Fruit fly (Drosophila melanogaster) whole organism, pupa: ENCODE results near the gene CG13295.

ENCODE experiments used
- CG10348 ChIP-seq: fragments of 200-800 bp; sonication (Bioruptor generic); IDR thresholded peaks from 2 replicates; pipeline ENCODE4 v1.3.6; 2022; ENCODE audit warnings: missing biosample characterization, missing genetic modification characterization
- CG12605 ChIP-seq: fragments of 200-800 bp; sonication (Bioruptor generic); IDR thresholded peaks from 2 replicates; pipeline ENCODE4 v1.3.6; 2022; ENCODE audit warnings: missing biosample characterization, missing genetic modification characterization
- CG13204 ChIP-seq: fragments of 200-800 bp; sonication (Bioruptor generic); optimal IDR thresholded peaks from 2 replicates; lab custom pipeline; 2018; ENCODE audit warnings: missing biosample characterization, mild to moderate bottlenecking, missing genetic modification characterization, moderate library complexity
- CG14655 ChIP-seq: fragments of 200-800 bp; sonication (Bioruptor generic); optimal IDR thresholded peaks from 3 replicates; lab custom pipeline; 2017; ENCODE audit warnings: mild to moderate bottlenecking, missing biosample characterization, missing genetic modification reagents, missing genetic modification characterization
- CG15710 ChIP-seq: fragments of 200-800 bp; sonication (Bioruptor generic); optimal IDR thresholded peaks from 2 replicates; lab custom pipeline; 2018; ENCODE audit warnings: missing biosample characterization, mild to moderate bottlenecking, missing genetic modification characterization, moderate library complexity
- CG17806 ChIP-seq: fragments of 200-800 bp; sonication (Bioruptor generic); optimal IDR thresholded peaks from 2 replicates; lab custom pipeline; 2018; ENCODE audit warnings: missing biosample characterization, mild to moderate bottlenecking, missing genetic modification characterization, moderate library complexity
- CG32121 ChIP-seq: fragments of 200-800 bp; sonication (Bioruptor generic); IDR thresholded peaks from 2 replicates; pipeline ENCODE4 v1.3.6; 2022; ENCODE audit warnings: missing biosample characterization, missing genetic modification characterization
- CG34367 ChIP-seq: fragments of 200-800 bp; sonication (Bioruptor generic); optimal IDR thresholded peaks from 2 replicates; lab custom pipeline; 2018; ENCODE audit warnings: missing biosample characterization, mild to moderate bottlenecking, missing genetic modification characterization
- CG4496 ChIP-seq: fragments of 200-800 bp; sonication (Bioruptor generic); IDR thresholded peaks from 3 replicates; pipeline ENCODE4 v1.3.6; 2022; ENCODE audit warnings: missing biosample characterization, missing genetic modification characterization
- CG8159 ChIP-seq: fragments of 200-800 bp; sonication (Bioruptor generic); optimal IDR thresholded peaks from 3 replicates; lab custom pipeline; 2018; ENCODE audit warnings: missing biosample characterization, mild to moderate bottlenecking, missing genetic modification characterization, moderate library complexity
- CG8301 ChIP-seq: fragments of 200-800 bp; sonication (Bioruptor generic); optimal IDR thresholded peaks from 2 replicates; lab custom pipeline; 2018; ENCODE audit warnings: missing biosample characterization, mild to moderate bottlenecking, missing genetic modification characterization
- CG9948 ChIP-seq: fragments of 200-800 bp; sonication (Bioruptor generic); optimal IDR thresholded peaks from 2 replicates; lab custom pipeline; 2018; ENCODE audit warnings: missing biosample characterization, mild to moderate bottlenecking, missing genetic modification characterization, moderate library complexity
- D1 ChIP-seq: fragments of 200-800 bp; sonication (Bioruptor generic); optimal IDR thresholded peaks from 2 replicates; lab custom pipeline; 2018; ENCODE audit warnings: missing biosample characterization, mild to moderate bottlenecking, missing genetic modification characterization, moderate library complexity
- EcR ChIP-seq: fragments of 200-800 bp; sonication (Bioruptor generic); optimal IDR thresholded peaks from 3 replicates; lab custom pipeline; 2019; ENCODE audit warnings: missing biosample characterization, missing genetic modification characterization, mild to moderate bottlenecking, moderate library complexity, missing genetic modification reagents
- Ets98B ChIP-seq: fragments of 200-800 bp; sonication (Bioruptor generic); IDR thresholded peaks from 2 replicates; pipeline ENCODE4 v1.3.6; 2022; ENCODE audit warnings: missing biosample characterization, missing genetic modification characterization
- Pif1A ChIP-seq: fragments of 200-800 bp; sonication (Bioruptor generic); optimal IDR thresholded peaks from 3 replicates; lab custom pipeline; 2016; ENCODE audit warnings: missing biosample characterization, missing genetic modification characterization
- Pif1B ChIP-seq: fragments of 200-800 bp; sonication (Bioruptor generic); optimal IDR thresholded peaks from 3 replicates; lab custom pipeline; 2016; ENCODE audit warnings: missing biosample characterization, missing genetic modification characterization
- Snoo ChIP-seq: fragments of 200-800 bp; sonication (Bioruptor generic); optimal IDR thresholded peaks from 3 replicates; lab custom pipeline; 2017; ENCODE audit warnings: missing biosample characterization, mild to moderate bottlenecking, missing genetic modification characterization, inconsistent platforms
- fd96Ca ChIP-seq: fragments of 200-800 bp; sonication (Bioruptor generic); IDR thresholded peaks from 3 replicates; pipeline ENCODE4 v1.3.6; 2022; ENCODE audit warnings: missing biosample characterization, missing genetic modification characterization
- gl ChIP-seq: fragments of 200-800 bp; sonication (Bioruptor generic); optimal IDR thresholded peaks from 2 replicates; lab custom pipeline; 2018; ENCODE audit warnings: missing biosample characterization, mild to moderate bottlenecking, missing genetic modification characterization
- rn ChIP-seq: fragments of 200-800 bp; sonication (Bioruptor generic); IDR thresholded peaks from 2 replicates; pipeline ENCODE4 v1.3.6; 2022; ENCODE audit warnings: missing biosample characterization, missing genetic modification characterization

CG13295 gene

dm6 chr3L:6059062-6059708 is 15.9 kb downstream of the CG13295 start, which contains the start of gene CG6592:
Gene CG6592 (plus strand): TSS chr3L:6059658.
- TF ChIP-seq CG34367 (tag; lab: Kevin White, UChicago) (peak; percentile 52), Ets98B (GFP tag; lab: Robert Waterston, UW) (no peak), Pif1B (GFP tag; lab: Kevin White, UChicago) (no peak), CG15710 (tag; lab: Kevin White, UChicago) (no peak), fd96Ca (no peak), CG8301 (tag; lab: Kevin White, UChicago) (no peak), CG9948 (tag; lab: Kevin White, UChicago) (no peak), CG12605 (no peak), Pif1A (GFP tag; lab: Kevin White, UChicago) (no peak), Snoo (tag; lab: Kevin White, UChicago) (peak; percentile 13), CG8159 (peak; percentile 7), CG14655 (GFP tag; lab: Kevin White, UChicago) (no peak), CG17806 (tag; lab: Kevin White, UChicago) (no peak), CG10348 (GFP tag; lab: Robert Waterston, UW) (no peak), CG32121 (no peak), CG13204 (GFP tag; lab: Kevin White, UChicago) (no peak), CG4496 (GFP tag; lab: Robert Waterston, UW) (0 out of 3 replicates have a peak, but pooled peaks have one; percentile 34), gl (tag; lab: Kevin White, UChicago) (no peak), EcR (GFP tag; lab: Kevin White, UChicago) (no peak), rn (GFP tag; lab: Robert Waterston, UW) (no peak), D1 (tag; lab: Kevin White, UChicago) (no peak)
- TF ChIP-seq, all 21 proteins: peak for 4

dm6 chr3L:6054803-6055202 is 20.2 kb downstream of the CG13295 start, which contains the start of gene tant:
Gene tant (plus strand): TSS chr3L:6055136.
- TF ChIP-seq Snoo (tag; lab: Kevin White, UChicago) (no peak), CG12605 (no peak), gl (tag; lab: Kevin White, UChicago) (no peak), CG9948 (tag; lab: Kevin White, UChicago) (no peak), CG15710 (tag; lab: Kevin White, UChicago) (no peak), fd96Ca (no peak), CG8159 (no peak), Pif1A (GFP tag; lab: Kevin White, UChicago) (no peak), CG10348 (GFP tag; lab: Robert Waterston, UW) (no peak), CG32121 (no peak), EcR (GFP tag; lab: Kevin White, UChicago) (no peak), CG13204 (GFP tag; lab: Kevin White, UChicago) (no peak), CG8301 (tag; lab: Kevin White, UChicago) (no peak)

- TF ChIP-seq CG34367 (tag; lab: Kevin White, UChicago), result no peak
- TF ChIP-seq CG8159, result no peak
- TF ChIP-seq CG8301 (tag; lab: Kevin White, UChicago), result no peak
- no peak for TF ChIP-seq D1 (tag; lab: Kevin White, UChicago)
- no peak for TF ChIP-seq fd96Ca
These were observed 20.7 kb downstream of the CG13295 start, which contains the start of gene Jon65Ai for dm6 chr3L:6054343-6054742. Gene Jon65Ai (minus strand): TSS chr3L:6054443.

- no peak for TF ChIP-seq CG10348 (GFP tag; lab: Robert Waterston, UW)
- no peak for TF ChIP-seq CG17806 (tag; lab: Kevin White, UChicago)
- no peak for TF ChIP-seq CG34367 (tag; lab: Kevin White, UChicago)
- TF ChIP-seq fd96Ca, result no peak
- no peak for TF ChIP-seq rn (GFP tag; lab: Robert Waterston, UW)
- TF ChIP-seq Snoo (tag; lab: Kevin White, UChicago), result no peak
- no peak for TF ChIP-seq CG15710 (tag; lab: Kevin White, UChicago)
- no peak for TF ChIP-seq CG14655 (GFP tag; lab: Kevin White, UChicago)
These were observed 23.0 kb downstream of the CG13295 start, which contains the start of gene Jon65Aii for dm6 chr3L:6052021-6052420. Gene Jon65Aii (plus strand): TSS chr3L:6052321.

dm6 chr3L:6050230-6050807 is 24.7 kb downstream of the CG13295 start, which contains the start of gene Jon65Aiii:
Gene Jon65Aiii (plus strand): TSS chr3L:6050757.
- TF ChIP-seq rn (GFP tag; lab: Robert Waterston, UW) (no peak), CG8301 (tag; lab: Kevin White, UChicago) (no peak), fd96Ca (no peak), CG32121 (no peak), CG4496 (GFP tag; lab: Robert Waterston, UW) (no peak), Snoo (tag; lab: Kevin White, UChicago) (no peak), D1 (tag; lab: Kevin White, UChicago) (no peak), CG34367 (tag; lab: Kevin White, UChicago) (no peak), CG12605 (no peak), CG9948 (tag; lab: Kevin White, UChicago) (no peak), CG10348 (GFP tag; lab: Robert Waterston, UW) (no peak), Ets98B (GFP tag; lab: Robert Waterston, UW) (no peak), EcR (GFP tag; lab: Kevin White, UChicago) (no peak), CG17806 (tag; lab: Kevin White, UChicago) (no peak), CG15710 (tag; lab: Kevin White, UChicago) (no peak)
